Fruit fly (Drosophila melanogaster) whole organism, embryonic: ENCODE results near the gene BNIP3.

ENCODE experiments used
- Antp ChIP-seq: fragments of 200-800 bp; sonication (Bioruptor generic); optimal IDR thresholded peaks from 3 replicates; lab custom pipeline; 2016; ENCODE audit warnings: missing biosample characterization, missing genetic modification characterization
- Bdp1 ChIP-seq: fragments of 200-800 bp; sonication (Bioruptor generic); optimal IDR thresholded peaks from 3 replicates; lab custom pipeline; 2016; ENCODE audit warnings: missing biosample characterization, missing genetic modification characterization
- CG10959 ChIP-seq: fragments of 200-800 bp; sonication (Bioruptor generic); IDR thresholded peaks from 2 replicates; pipeline ENCODE4 v1.3.6; 2022; ENCODE audit warnings: missing biosample characterization, missing genetic modification characterization
- CG12071 ChIP-seq: fragments of 200-800 bp; sonication (Bioruptor generic); optimal IDR thresholded peaks from 3 replicates; lab custom pipeline; 2018; ENCODE audit warnings: missing biosample characterization, mild to moderate bottlenecking, missing genetic modification characterization
- CG12236 ChIP-seq: fragments of 200-800 bp; sonication (Bioruptor generic); optimal IDR thresholded peaks from 2 replicates; lab custom pipeline; 2016; ENCODE audit warnings: missing biosample characterization, missing genetic modification characterization
- CG12299 ChIP-seq: fragments of 200-800 bp; sonication (Bioruptor generic); optimal IDR thresholded peaks from 2 replicates; lab custom pipeline; 2018; ENCODE audit warnings: missing biosample characterization, mild to moderate bottlenecking, missing genetic modification characterization
- CG18011 ChIP-seq: fragments of 200-800 bp; sonication (Bioruptor generic); optimal IDR thresholded peaks from 2 replicates; lab custom pipeline; 2017; ENCODE audit warnings: missing biosample characterization, missing genetic modification characterization, mild to moderate bottlenecking, moderate library complexity, missing genotype
- CG18262 ChIP-seq: fragments of 200-800 bp; optimal IDR thresholded peaks from 3 replicates; lab custom pipeline; 2019; ENCODE audit warnings: missing biosample characterization, mild to moderate bottlenecking, missing genetic modification characterization, moderate library complexity
- CG30403 ChIP-seq: fragments of 200-800 bp; sonication (Bioruptor generic); optimal IDR thresholded peaks from 3 replicates; lab custom pipeline; 2016; ENCODE audit warnings: missing biosample characterization, missing genetic modification characterization
- CG6683 ChIP-seq: fragments of 200-800 bp; sonication (Bioruptor generic); optimal IDR thresholded peaks from 2 replicates; lab custom pipeline; 2017; ENCODE audit warnings: missing biosample characterization, mild to moderate bottlenecking, missing genetic modification characterization, missing genetic modification reagents
- CG6791 ChIP-seq: fragments of 200-800 bp; sonication (Bioruptor generic); IDR thresholded peaks from 3 replicates; pipeline ENCODE4 v1.3.6; 2022; ENCODE audit warnings: missing biosample characterization, missing genetic modification characterization; ENCODE audit not compliant: partially characterized antibody
- CG6854 ChIP-seq: fragments of 200-800 bp; sonication (Bioruptor generic); optimal IDR thresholded peaks from 3 replicates; lab custom pipeline; 2017; ENCODE audit warnings: missing biosample characterization, mild to moderate bottlenecking, missing genetic modification characterization
- CG7271 ChIP-seq: fragments of 200-800 bp; sonication (Bioruptor generic); optimal IDR thresholded peaks from 2 replicates; lab custom pipeline; 2018; ENCODE audit warnings: missing biosample characterization, mild to moderate bottlenecking, missing genetic modification characterization, moderate library complexity
- CG7556 ChIP-seq: fragments of 200-800 bp; sonication (Bioruptor generic); optimal IDR thresholded peaks from 2 replicates; lab custom pipeline; 2017; ENCODE audit warnings: missing biosample characterization, mild to moderate bottlenecking, missing genetic modification characterization
- CG9876 ChIP-seq: fragments of 200-800 bp; sonication (Bioruptor generic); optimal IDR thresholded peaks from 2 replicates; lab custom pipeline; 2016; ENCODE audit warnings: missing biosample characterization, missing genetic modification characterization
- CTCF ChIP-seq: fragments of 200-800 bp; sonication (Bioruptor generic); optimal IDR thresholded peaks from 2 replicates; lab custom pipeline; 2017; ENCODE audit warnings: missing biosample characterization, mild to moderate bottlenecking, missing genetic modification characterization, moderate library complexity
- Dad ChIP-seq: fragments of 200-800 bp; sonication (Bioruptor generic); optimal IDR thresholded peaks from 3 replicates; lab custom pipeline; 2016; ENCODE audit warnings: missing biosample characterization, missing genetic modification characterization
- Dek ChIP-seq: fragments of 200-800 bp; sonication (Bioruptor generic); optimal IDR thresholded peaks from 3 replicates; lab custom pipeline; 2019; ENCODE audit warnings: missing biosample characterization, mild to moderate bottlenecking, missing genetic modification characterization, moderate library complexity
- E2f2 ChIP-seq: fragments of 200-800 bp; sonication (Bioruptor generic); IDR thresholded peaks from 2 replicates; pipeline ENCODE4 v1.3.6; 2022; ENCODE audit warnings: missing biosample characterization, missing genetic modification characterization
- ERR ChIP-seq: fragments of 200-800 bp; sonication (Bioruptor generic); optimal IDR thresholded peaks from 2 replicates; lab custom pipeline; 2016; ENCODE audit warnings: missing biosample characterization, missing genetic modification characterization
- Kr ChIP-seq: fragments of 200-800 bp; sonication (Bioruptor generic); optimal IDR thresholded peaks from 2 replicates; lab custom pipeline; 2017; ENCODE audit warnings: missing biosample characterization, mild to moderate bottlenecking, missing genetic modification characterization
- Lpt ChIP-seq: fragments of >200 bp; optimal IDR thresholded peaks from 2 replicates; lab custom pipeline; 2018; ENCODE audit warnings: missing biosample characterization, missing genetic modification characterization
- MTF-1 ChIP-seq: fragments of 200-800 bp; sonication (Bioruptor generic); optimal IDR thresholded peaks from 2 replicates; lab custom pipeline; 2018; ENCODE audit warnings: missing biosample characterization, mild to moderate bottlenecking, missing genetic modification characterization, borderline replicate concordance
- Myb ChIP-seq: fragments of 200-800 bp; sonication (Bioruptor generic); optimal IDR thresholded peaks from 2 replicates; lab custom pipeline; 2016; ENCODE audit warnings: missing biosample characterization, missing genetic modification characterization
- Side ChIP-seq: fragments of 200-800 bp; sonication (Bioruptor generic); optimal IDR thresholded peaks from 2 replicates; lab custom pipeline; 2016; ENCODE audit warnings: missing biosample characterization, missing genetic modification characterization
- Spps ChIP-seq: fragments of 200-800 bp; sonication (Bioruptor generic); optimal IDR thresholded peaks from 2 replicates; lab custom pipeline; 2018; ENCODE audit warnings: missing biosample characterization, mild to moderate bottlenecking, missing genetic modification characterization
- YL-1 ChIP-seq: fragments of 200-800 bp; sonication (Bioruptor generic); optimal IDR thresholded peaks from 3 replicates; lab custom pipeline; 2017; ENCODE audit warnings: missing biosample characterization, mild to moderate bottlenecking, missing genetic modification characterization
- ase ChIP-seq: fragments of 200-800 bp; sonication (Bioruptor generic); IDR thresholded peaks from 3 replicates; pipeline ENCODE4 v1.3.6; 2022; ENCODE audit warnings: missing biosample characterization, missing genetic modification characterization
- ato ChIP-seq: fragments of 200-800 bp; sonication (Bioruptor generic); IDR thresholded peaks from 2 replicates; pipeline ENCODE4 v1.3.6; 2022; ENCODE audit warnings: missing biosample characterization, missing genetic modification characterization; ENCODE audit not compliant: partially characterized antibody
- chif ChIP-seq, 2 experiments: fragments of 200-800 bp; sonication (Bioruptor generic); optimal IDR thresholded peaks; 3 replicates each; lab custom pipeline; 2016; ENCODE audit warnings: missing biosample characterization in 2 of 2, missing genetic modification characterization in 2 of 2
- chn ChIP-seq: fragments of 200-800 bp; sonication (Bioruptor generic); optimal IDR thresholded peaks from 2 replicates; lab custom pipeline; 2016; ENCODE audit warnings: missing biosample characterization, missing genetic modification characterization
- dati ChIP-seq: fragments of 200-800 bp; sonication (Bioruptor generic); IDR thresholded peaks from 2 replicates; pipeline ENCODE4 v1.3.6; 2022; ENCODE audit warnings: missing biosample characterization, missing genetic modification characterization
- dimm ChIP-seq: fragments of 200-800 bp; sonication (Bioruptor generic); IDR thresholded peaks from 2 replicates; pipeline ENCODE4 v1.3.6; 2022; ENCODE audit warnings: missing biosample characterization, missing genetic modification characterization
- dmrt11E ChIP-seq: fragments of 200-800 bp; sonication (Bioruptor generic); optimal IDR thresholded peaks from 3 replicates; lab custom pipeline; 2018; ENCODE audit warnings: missing biosample characterization, mild to moderate bottlenecking, missing genetic modification characterization, moderate library complexity
- gem ChIP-seq: fragments of 200-800 bp; sonication (Bioruptor generic); optimal IDR thresholded peaks from 2 replicates; lab custom pipeline; 2019; ENCODE audit warnings: missing biosample characterization, mild to moderate bottlenecking, missing genetic modification characterization, moderate library complexity
- her ChIP-seq: fragments of 200-800 bp; sonication (Bioruptor generic); optimal IDR thresholded peaks from 2 replicates; lab custom pipeline; 2016; ENCODE audit warnings: missing biosample characterization, missing genetic modification characterization
- lab ChIP-seq: fragments of 200-800 bp; sonication (Bioruptor generic); optimal IDR thresholded peaks from 3 replicates; lab custom pipeline; 2017; ENCODE audit warnings: missing biosample characterization, missing genetic modification characterization, mild to moderate bottlenecking, moderate library complexity, missing genetic modification reagents
- lola ChIP-seq, 3 experiments: fragments of >200 bp in 2 of 3; fragments of 200-800 bp in 1 of 3; sonication (Bioruptor generic) in 1 of 3; optimal IDR thresholded peaks; 2 replicates each; lab custom pipeline; 2017 to 2019; ENCODE audit warnings: missing biosample characterization in 3 of 3, missing genetic modification characterization in 3 of 3, mild to moderate bottlenecking in 1 of 3, moderate library complexity in 1 of 3
- lov ChIP-seq, 2 experiments: fragments of 200-800 bp in 1 of 2; fragments of >200 bp in 1 of 2; sonication (Bioruptor generic) in 1 of 2; IDR thresholded peaks in 1 of 2; optimal IDR thresholded peaks in 1 of 2; 2 replicates in 1 of 2; 3 replicates in 1 of 2; pipeline versions ENCODE4 v1.3.6 to Lab custom; 2017 to 2022; ENCODE audit warnings: missing biosample characterization in 1 of 2, missing genetic modification characterization in 1 of 2
- nmo ChIP-seq: fragments of 200-800 bp; sonication (Bioruptor generic); optimal IDR thresholded peaks from 2 replicates; lab custom pipeline; 2018; ENCODE audit warnings: missing biosample characterization, mild to moderate bottlenecking, missing genetic modification characterization, moderate library complexity
- pan ChIP-seq, 4 experiments: fragments of >200 bp in 3 of 4; fragments of 200-800 bp in 1 of 4; sonication (Bioruptor generic) in 1 of 4; optimal IDR thresholded peaks in 3 of 4; IDR thresholded peaks in 1 of 4; 2 replicates each; pipeline versions ENCODE4 v1.3.6 to Lab custom; 2017 to 2022; ENCODE audit warnings: missing biosample characterization in 2 of 4, missing genetic modification characterization in 2 of 4, mixed read lengths in 1 of 4
- seq ChIP-seq: fragments of 200-800 bp; sonication (Bioruptor generic); IDR thresholded peaks from 2 replicates; pipeline ENCODE4 v1.3.6; 2022; ENCODE audit warnings: missing biosample characterization, missing genetic modification characterization
- shn ChIP-seq: fragments of 200-800 bp; sonication (Bioruptor generic); optimal IDR thresholded peaks from 3 replicates; lab custom pipeline; 2016; ENCODE audit warnings: missing biosample characterization, missing genetic modification characterization
- sima ChIP-seq: fragments of 200-800 bp; sonication (Bioruptor generic); optimal IDR thresholded peaks from 2 replicates; lab custom pipeline; 2016; ENCODE audit warnings: missing biosample characterization, missing genetic modification characterization
- slou ChIP-seq: fragments of 200-800 bp; sonication (Bioruptor generic); optimal IDR thresholded peaks from 3 replicates; lab custom pipeline; 2016; ENCODE audit warnings: missing biosample characterization, missing genetic modification characterization
- tio ChIP-seq: fragments of 200-800 bp; sonication (Bioruptor generic); optimal IDR thresholded peaks from 2 replicates; lab custom pipeline; 2017; ENCODE audit warnings: missing biosample characterization, missing genetic modification characterization, inconsistent platforms
- unpg ChIP-seq: fragments of 200-800 bp; sonication (Bioruptor generic); optimal IDR thresholded peaks from 3 replicates; lab custom pipeline; 2018; ENCODE audit warnings: missing biosample characterization, mild to moderate bottlenecking, missing genetic modification characterization, moderate library complexity
- zen2 ChIP-seq: fragments of 200-800 bp; sonication (Bioruptor generic); IDR thresholded peaks from 3 replicates; pipeline ENCODE4 v1.3.6; 2022; ENCODE audit warnings: missing biosample characterization, missing genetic modification characterization; ENCODE audit not compliant: partially characterized antibody

Gene BNIP3

DNA sequence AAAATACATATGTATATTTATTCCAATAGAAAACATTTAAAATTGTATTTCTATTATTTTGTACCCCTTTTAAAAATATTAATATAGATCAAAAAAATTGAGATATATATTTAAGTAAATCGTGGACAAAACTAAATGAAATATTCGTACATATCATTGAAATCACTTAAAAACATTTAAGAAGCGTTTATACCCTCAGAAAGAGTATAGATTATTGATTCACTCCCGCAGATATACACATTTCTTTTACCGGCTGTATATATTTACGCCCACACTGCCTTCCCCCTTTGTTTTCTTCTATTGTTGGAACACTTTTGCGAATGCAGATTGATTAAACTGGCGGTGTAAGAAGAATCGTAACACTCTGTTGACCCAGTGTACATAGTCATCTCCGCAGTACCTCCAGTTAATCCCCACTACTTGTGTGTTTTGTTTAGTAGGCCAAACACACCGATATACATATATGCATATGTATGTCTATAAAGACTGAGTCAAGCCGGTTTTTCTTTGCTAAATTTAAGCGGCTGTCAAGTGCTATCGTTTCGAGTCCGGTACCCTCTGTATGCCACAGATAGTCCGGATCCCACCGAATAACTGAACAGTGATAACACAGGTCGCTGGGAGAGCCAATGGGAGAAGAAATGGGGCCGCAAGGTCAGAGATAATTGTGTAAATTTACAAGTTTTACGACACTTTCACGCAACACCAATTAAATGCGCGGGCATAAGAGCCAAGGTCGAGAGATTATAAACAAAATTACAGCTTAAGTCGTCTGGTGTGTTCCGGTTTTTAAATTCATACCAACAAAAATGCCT is 47.5 kb downstream of the BNIP3 start (continued):
- TF ChIP-seq CG6854 (GFP tag; lab: Kevin White, UChicago) = peak; percentile 55
- TF ChIP-seq dati (GFP tag; lab: Robert Waterston, UW) = no peak
- TF ChIP-seq tio = peak; percentile 17
- TF ChIP-seq lov (optimal IDR thresholded peaks at IDR 0.05; lab: Kevin White, UChicago) = no peak
- no peak for TF ChIP-seq lov (GFP tag; IDR thresholded peaks at IDR 0.05; lab: Robert Waterston, UW)
- peak; percentile 35 for TF ChIP-seq Myb (GFP tag; lab: Kevin White, UChicago)
- TF ChIP-seq CG6683 (GFP tag; lab: Kevin White, UChicago) = peak; percentile 37
- peak; percentile 50 for TF ChIP-seq ERR (GFP tag; lab: Kevin White, UChicago)
- peak; percentile 70 for TF ChIP-seq dmrt11E
- TF ChIP-seq CTCF (GFP tag; lab: Kevin White, UChicago) = no peak
- TF ChIP-seq CG9876 = peak; percentile 11
- TF ChIP-seq CG7271 (tag; lab: Kevin White, UChicago) = no peak
- peak; percentile 45 to 70 for TF ChIP-seq chif (GFP tag; optimal IDR thresholded peaks at IDR 0.05; lab: Kevin White, UChicago)
- TF ChIP-seq CG7556 (GFP tag; lab: Kevin White, UChicago) = peak; percentile 44
- TF ChIP-seq Dek (tag; lab: Kevin White, UChicago) = no peak
- no peak for TF ChIP-seq Lpt (GFP tag; lab: Kevin White, UChicago)
- TF ChIP-seq CG30403 = peak; percentile 9
- no peak for TF ChIP-seq CG6791 (GFP tag; lab: Robert Waterston, UW)
- TF ChIP-seq Spps (tag; lab: Kevin White, UChicago) = peak; percentile 44
- peak; percentile 83 for TF ChIP-seq Kr (GFP tag; lab: Kevin White, UChicago)
- TF ChIP-seq lola (GFP tag; optimal IDR thresholded peaks at IDR 0.05; lab: Kevin White, UChicago) = peak in 1 of 3 experiments; percentile 49
- no peak for TF ChIP-seq CG12299
- TF ChIP-seq Side (GFP tag; lab: Kevin White, UChicago) = peak; percentile 61
- no peak for TF ChIP-seq ato (GFP tag; lab: Robert Waterston, UW)
- peak; percentile 6; the same call in 1 of the 2 replicates for TF ChIP-seq CG10959 (GFP tag; lab: Robert Waterston, UW)
- peak; percentile 40 for TF ChIP-seq slou (GFP tag; lab: Kevin White, UChicago)
- TF ChIP-seq E2f2 (GFP tag; lab: Robert Waterston, UW) = 0 out of 2 replicates have a peak, but pooled peaks have one; percentile 25
- TF ChIP-seq sima (GFP tag; lab: Kevin White, UChicago) = no peak
- peak; percentile 17 for TF ChIP-seq unpg (GFP tag; lab: Kevin White, UChicago)
- no peak for TF ChIP-seq chn (GFP tag; lab: Kevin White, UChicago)
- peak; percentile 48 for TF ChIP-seq MTF-1 (GFP tag; lab: Kevin White, UChicago)
- TF ChIP-seq Bdp1 (GFP tag; lab: Kevin White, UChicago) = peak; percentile 47
- peak; percentile 21 for TF ChIP-seq CG18011 (GFP tag; lab: Kevin White, UChicago)
- TF ChIP-seq zen2 (GFP tag; lab: Robert Waterston, UW) = no peak
- no peak for TF ChIP-seq YL-1
- peak; percentile 87 for TF ChIP-seq CG12071 (GFP tag; lab: Kevin White, UChicago)
- TF ChIP-seq her (GFP tag; lab: Kevin White, UChicago) = peak; percentile 72
- peak; percentile 44 for TF ChIP-seq gem (tag; lab: Kevin White, UChicago)
- peak; percentile 4 for TF ChIP-seq Dad (GFP tag; lab: Kevin White, UChicago)
- no peak for TF ChIP-seq ase (GFP tag; lab: Robert Waterston, UW)
- TF ChIP-seq dimm (GFP tag; lab: Robert Waterston, UW) = no peak
- TF ChIP-seq pan (optimal IDR thresholded peaks at IDR 0.05; lab: Kevin White, UChicago) = no peak
- no peak for TF ChIP-seq pan (GFP tag; optimal IDR thresholded peaks at IDR 0.05 in 1 of 2, IDR thresholded peaks at IDR 0.05 in 1 of 2)
- TF ChIP-seq shn (GFP tag; lab: Kevin White, UChicago) = peak; percentile 40
- no peak for TF ChIP-seq seq
- peak; percentile 43 for TF ChIP-seq lab (GFP tag; lab: Kevin White, UChicago)
- TF ChIP-seq Antp (GFP tag; lab: Kevin White, UChicago) = peak; percentile 50
- TF ChIP-seq CG18262 (tag; lab: Kevin White, UChicago) = peak; percentile 41
- TF ChIP-seq nmo (GFP tag; lab: Kevin White, UChicago) = peak; percentile 38
- peak; percentile 72 for TF ChIP-seq CG12236
